Fruit fly (Drosophila melanogaster): ENCODE measurements around the gene CG4367.

The CG4367 gene

DNA sequence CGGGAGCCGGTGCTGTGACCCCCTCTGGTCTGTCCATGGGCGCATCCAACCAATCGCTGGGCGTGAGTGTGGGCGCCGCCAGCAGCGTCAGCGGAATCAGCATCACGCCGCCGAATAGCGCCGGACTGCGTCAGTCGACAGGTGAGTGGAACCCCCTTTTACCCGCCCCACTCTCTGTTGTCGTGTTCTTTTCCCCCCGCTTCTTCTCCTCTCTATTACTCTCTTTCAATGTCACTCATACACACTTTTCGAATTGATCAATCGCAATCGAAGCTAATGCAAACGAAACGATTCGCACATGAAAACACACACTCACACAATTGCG lies 5.7 kb upstream of the CG4367 start:
- TF ChIP-seq Mnt (GFP tag; optimal IDR thresholded peaks at IDR 0.05) (peak; percentile 19), bab1 (GFP tag; optimal IDR thresholded peaks at IDR 0.05) (no peak), cic (GFP tag; optimal IDR thresholded peaks at IDR 0.05) (peak; percentile 82)

DNA sequence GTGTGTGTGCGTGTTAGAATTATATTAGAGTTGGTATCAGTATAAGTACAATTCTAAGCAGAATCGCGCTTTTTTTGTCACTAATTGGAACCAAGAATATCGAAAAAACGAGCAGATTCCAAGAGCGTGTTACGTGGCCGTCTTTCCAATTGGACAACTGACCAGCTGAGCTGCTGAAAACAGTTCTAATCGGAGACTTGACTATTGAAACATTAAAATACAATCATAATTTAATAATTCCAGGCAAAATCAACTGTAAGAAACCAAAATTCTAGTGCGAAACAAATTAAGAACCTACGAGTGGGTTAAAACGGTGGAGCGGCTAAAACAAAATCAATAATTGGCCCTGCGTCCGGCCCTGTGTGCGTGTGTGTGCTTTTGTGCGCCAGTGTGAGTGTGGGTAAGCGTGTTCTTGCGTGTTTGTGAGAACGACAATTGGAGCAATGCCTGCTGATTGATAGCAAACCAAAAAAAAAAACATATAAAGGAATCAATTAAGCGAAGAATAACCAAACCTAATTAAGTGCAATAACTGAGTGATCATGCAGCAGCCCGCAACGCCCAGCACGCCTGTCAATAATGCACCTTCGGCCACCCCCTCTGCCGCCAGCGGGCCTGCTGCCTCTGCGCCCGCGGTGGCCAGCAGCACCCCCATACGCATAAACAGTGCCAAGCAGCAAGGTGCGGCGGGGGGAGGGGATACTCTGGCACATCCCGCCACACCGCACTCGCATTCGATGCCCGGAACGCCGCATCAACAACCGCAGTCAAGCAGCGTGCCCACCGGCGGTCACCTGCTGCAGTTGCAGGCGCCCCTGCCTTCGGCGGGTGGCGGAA lies 5.1 kb upstream of the CG4367 start:
- TF ChIP-seq ovo (GFP tag; optimal IDR thresholded peaks at IDR 0.05) (no peak), Mnt (GFP tag; optimal IDR thresholded peaks at IDR 0.05) (peak; percentile 12), kay (GFP tag; ENCODE audit: borderline replicate concordance) (no peak), CG5204 (GFP tag; optimal IDR thresholded peaks at IDR 0.05) (no peak)

DNA sequence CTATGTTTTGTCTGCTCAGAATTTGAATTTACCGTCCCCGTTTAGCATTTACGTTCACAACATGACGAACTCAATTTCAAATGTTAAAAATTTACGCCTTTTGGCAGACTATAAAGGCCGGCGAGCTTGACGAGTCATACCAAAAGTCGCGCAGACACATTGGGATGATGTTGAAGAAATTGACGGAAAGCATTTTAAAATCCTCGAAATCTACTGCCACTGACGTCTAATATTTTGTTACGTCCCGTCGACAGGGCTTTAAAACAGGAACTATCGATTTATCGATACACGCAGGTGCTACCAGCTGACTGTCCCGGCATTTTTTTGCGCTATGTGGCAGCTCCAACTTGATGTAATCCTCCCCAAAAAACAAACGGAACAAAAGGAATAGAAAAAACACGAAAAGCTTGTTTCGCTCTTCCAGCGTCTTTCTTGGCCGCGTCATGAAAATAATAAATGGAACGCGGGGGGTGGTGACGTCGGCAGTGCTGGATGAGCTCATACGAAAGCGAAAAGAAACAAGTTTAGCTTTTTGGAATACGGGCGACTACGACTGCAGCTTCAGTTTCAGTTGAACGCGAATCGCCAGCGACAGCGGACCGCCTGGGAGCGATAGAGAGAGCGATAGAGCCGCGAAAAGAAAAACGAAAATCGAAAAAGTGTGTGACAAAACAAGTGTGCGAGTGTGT lies 4.3 kb upstream of the CG4367 start, which contains the start of gene Orp8:
Orp8 (plus strand) TSS at position 373 of the 689 bp plus-strand sequence.
- TF ChIP-seq CG7101 (tag; optimal IDR thresholded peaks at IDR 0.05), result peak; percentile 30
- no peak for TF ChIP-seq toe (GFP tag; optimal IDR thresholded peaks at IDR 0.05)
- TF ChIP-seq CG11617 (GFP tag; optimal IDR thresholded peaks at IDR 0.05), result peak; percentile 63
- no peak for TF ChIP-seq CG5204 (GFP tag; optimal IDR thresholded peaks at IDR 0.05)
- TF ChIP-seq CG12768 (GFP tag; optimal IDR thresholded peaks at IDR 0.05), result peak; percentile 84
- peak; percentile 85 for TF ChIP-seq bab1 (GFP tag; optimal IDR thresholded peaks at IDR 0.05)
- TF ChIP-seq Crg-1 (GFP tag; optimal IDR thresholded peaks at IDR 0.05), result no peak
- TF ChIP-seq CG33017 (tag; optimal IDR thresholded peaks at IDR 0.05), result peak; percentile 76
- peak; percentile 6 for TF ChIP-seq pad (GFP tag; optimal IDR thresholded peaks at IDR 0.05)
- TF ChIP-seq cic (GFP tag; optimal IDR thresholded peaks at IDR 0.05), result peak; percentile 92
- TF ChIP-seq kay (GFP tag; ENCODE audit: borderline replicate concordance), result peak; percentile 91
- TF ChIP-seq CG7045 (GFP tag; optimal IDR thresholded peaks at IDR 0.05), result peak; percentile 56
- no peak for TF ChIP-seq cnc (optimal IDR thresholded peaks at IDR 0.05)
- peak; percentile 87 for TF ChIP-seq ovo (GFP tag; optimal IDR thresholded peaks at IDR 0.05)
- TF ChIP-seq tj (GFP tag; optimal IDR thresholded peaks at IDR 0.05), result peak; percentile 85
- TF ChIP-seq CG1620 (GFP tag; optimal IDR thresholded peaks at IDR 0.05), result peak; percentile 39
- TF ChIP-seq CG14711 (tag; optimal IDR thresholded peaks at IDR 0.05), result no peak
- TF ChIP-seq Clk (GFP tag; optimal IDR thresholded peaks at IDR 0.05), result peak; percentile 31
- peak; percentile 50 for TF ChIP-seq Hr96 (GFP tag; optimal IDR thresholded peaks at IDR 0.05)
- TF ChIP-seq Mnt (GFP tag; optimal IDR thresholded peaks at IDR 0.05), result peak; percentile 73

DNA sequence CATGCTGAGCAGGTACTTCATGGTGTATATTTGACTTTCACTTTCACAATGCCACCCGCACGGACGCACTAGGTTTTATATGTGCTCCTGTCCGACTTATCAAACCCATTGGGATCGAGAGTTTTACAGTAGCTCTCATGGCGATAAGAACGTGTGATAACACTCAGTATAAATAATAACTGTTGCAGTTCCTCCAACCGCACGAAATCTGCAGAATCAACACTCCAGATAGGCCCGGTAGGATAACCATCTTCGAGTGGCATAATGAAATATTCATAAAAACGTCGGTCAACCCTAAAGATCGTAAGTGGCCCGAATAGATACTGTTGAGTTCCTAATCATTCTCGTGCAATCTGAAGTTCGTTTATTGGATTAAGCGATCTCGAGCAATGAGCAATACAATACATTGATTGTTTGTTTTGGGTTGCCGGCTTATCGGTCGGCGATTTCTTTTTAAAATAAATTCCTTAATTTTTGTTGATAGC lies 2.8 kb upstream of the CG4367 start, which contains the start of gene CG4362:
CG4362 (minus strand) TSS at position 51 of the 485 bp plus-strand sequence.
- TF ChIP-seq kay (GFP tag; ENCODE audit: borderline replicate concordance), result no peak
- no peak for TF ChIP-seq tj (GFP tag; optimal IDR thresholded peaks at IDR 0.05)
- peak; percentile 23 for TF ChIP-seq cic (GFP tag; optimal IDR thresholded peaks at IDR 0.05)
- no peak for TF ChIP-seq ovo (GFP tag; optimal IDR thresholded peaks at IDR 0.05)

DNA sequence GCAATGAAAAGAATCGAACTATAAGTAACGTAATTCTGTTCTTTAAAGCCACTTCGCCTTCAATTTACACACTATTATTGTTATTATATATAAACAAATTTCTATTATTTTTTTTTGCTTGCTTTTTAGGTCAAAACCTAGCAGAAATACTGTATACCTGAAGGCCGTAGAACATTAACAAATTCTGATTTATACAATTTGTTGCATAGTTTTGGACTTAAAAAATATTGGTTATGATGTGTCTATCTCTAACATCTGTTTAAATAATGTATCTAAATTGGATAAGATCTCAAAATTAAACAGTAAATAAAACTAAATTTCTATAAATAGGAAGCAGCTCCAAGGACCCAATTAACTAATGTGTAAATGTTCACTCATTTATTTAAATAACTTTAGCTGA lies 1.1 kb upstream of the CG4367 start:
- TF ChIP-seq CG12768 (GFP tag; optimal IDR thresholded peaks at IDR 0.05) (no peak), CG1620 (GFP tag; optimal IDR thresholded peaks at IDR 0.05) (no peak), cic (GFP tag; optimal IDR thresholded peaks at IDR 0.05) (peak; percentile 24), Mnt (GFP tag; optimal IDR thresholded peaks at IDR 0.05) (no peak), tj (GFP tag; optimal IDR thresholded peaks at IDR 0.05) (peak; percentile 24), Clk (GFP tag; optimal IDR thresholded peaks at IDR 0.05) (no peak), CG11617 (GFP tag; optimal IDR thresholded peaks at IDR 0.05) (peak; percentile 66), bab1 (GFP tag; optimal IDR thresholded peaks at IDR 0.05) (no peak), Crg-1 (GFP tag; optimal IDR thresholded peaks at IDR 0.05) (no peak), CG33017 (tag; optimal IDR thresholded peaks at IDR 0.05) (no peak), pad (GFP tag; optimal IDR thresholded peaks at IDR 0.05) (no peak)

DNA sequence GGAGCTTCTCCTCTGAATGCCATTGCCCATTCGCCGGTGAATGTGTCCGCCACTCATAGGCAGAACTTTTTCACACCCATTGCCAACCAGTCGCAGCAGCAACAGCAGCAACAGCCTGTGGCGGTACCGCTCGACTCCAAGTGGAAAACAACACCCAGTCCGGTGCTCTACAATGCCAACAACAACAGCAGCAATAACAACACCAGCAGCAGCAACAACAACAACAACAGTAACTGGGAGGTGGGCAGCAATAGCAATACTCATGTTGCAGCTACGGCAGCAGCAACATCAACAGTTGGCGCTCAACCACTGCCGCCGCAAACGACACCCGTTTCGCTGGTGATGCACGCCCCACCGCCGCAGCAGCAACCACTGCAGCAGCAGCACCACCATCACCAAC lies 11.1 kb downstream of the CG4367 start:
- TF ChIP-seq kay (GFP tag; ENCODE audit: borderline replicate concordance), result no peak
- TF ChIP-seq cnc (optimal IDR thresholded peaks at IDR 0.05), result no peak
- no peak for TF ChIP-seq CG1620 (GFP tag; optimal IDR thresholded peaks at IDR 0.05)

DNA sequence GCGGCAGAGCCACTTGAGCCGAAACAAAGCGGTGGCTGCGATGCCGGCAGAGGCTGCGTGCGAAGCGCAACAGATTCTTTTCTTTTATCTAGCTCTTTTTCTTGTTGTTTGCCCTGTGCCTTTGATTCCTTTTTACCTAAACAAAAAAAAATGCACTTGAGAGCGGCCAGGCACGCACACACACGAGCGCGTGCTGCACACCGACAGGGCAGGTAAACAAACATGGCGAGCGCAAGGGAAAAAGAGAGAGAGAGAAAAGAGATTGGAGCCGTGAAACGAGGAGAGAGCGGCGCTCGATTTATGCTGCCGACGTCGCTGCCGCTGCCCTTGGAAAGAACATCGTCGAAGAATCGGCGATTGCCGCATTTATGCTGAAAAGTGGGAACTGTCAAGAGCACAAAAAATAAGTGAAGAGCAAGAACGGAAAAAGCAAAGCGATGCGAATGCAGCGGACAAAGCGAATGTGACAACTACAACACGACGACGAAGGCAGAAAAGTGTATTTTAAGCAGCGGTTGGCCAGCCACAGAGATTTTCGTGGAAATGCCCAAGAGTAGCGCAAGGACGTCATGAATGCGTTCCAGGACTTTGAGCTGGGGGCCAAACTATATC lies 11.8 kb downstream of the CG4367 start:
- peak; percentile 95 for TF ChIP-seq tj (GFP tag; optimal IDR thresholded peaks at IDR 0.05)
- no peak for TF ChIP-seq CG7101 (tag; optimal IDR thresholded peaks at IDR 0.05)

Measured in whole organism, adult.